Worm (Caenorhabditis elegans): Measurements from ENCODE around the gene F35H8.12.

The F35H8.12 gene

ce11 chrII:9600022-9600722 lies 48.5 kb downstream of the F35H8.12 start:
- TF ChIP-seq ceh-36 (tag; optimal IDR thresholded peaks at IDR 0.05) (no peak), B0310.2 (tag; optimal IDR thresholded peaks at IDR 0.05) (no peak), hnd-1 (tag; optimal IDR thresholded peaks at IDR 0.05) (no peak), hmbx-1 (tag; optimal IDR thresholded peaks at IDR 0.05) (no peak), scrt-1 (GFP tag; IDR thresholded peaks at IDR 0.05) (no peak), sea-1 (GFP tag; conservative IDR thresholded peaks at IDR 0.05) (no peak), ceh-13 (GFP tag; optimal IDR thresholded peaks at IDR 0.05) (no peak), ama-1 (optimal IDR thresholded peaks at IDR 0.05) (no peak), tbx-11 (GFP tag; IDR thresholded peaks at IDR 0.05) (no peak), tra-4 (tag; optimal IDR thresholded peaks at IDR 0.05) (no peak), hmg-4 (GFP tag; optimal IDR thresholded peaks at IDR 0.05) (no peak), aly-1 (tag; optimal IDR thresholded peaks at IDR 0.05) (no peak), pes-1 (GFP tag; IDR thresholded peaks at IDR 0.05) (no peak), F13C5.2 (tag; optimal IDR thresholded peaks at IDR 0.05) (no peak), flt-1 (GFP tag; IDR thresholded peaks at IDR 0.05) (no peak), ets-7 (tag; optimal IDR thresholded peaks at IDR 0.05) (no peak), tbx-37 (GFP tag; conservative IDR thresholded peaks at IDR 0.05) (no peak)

DNA sequence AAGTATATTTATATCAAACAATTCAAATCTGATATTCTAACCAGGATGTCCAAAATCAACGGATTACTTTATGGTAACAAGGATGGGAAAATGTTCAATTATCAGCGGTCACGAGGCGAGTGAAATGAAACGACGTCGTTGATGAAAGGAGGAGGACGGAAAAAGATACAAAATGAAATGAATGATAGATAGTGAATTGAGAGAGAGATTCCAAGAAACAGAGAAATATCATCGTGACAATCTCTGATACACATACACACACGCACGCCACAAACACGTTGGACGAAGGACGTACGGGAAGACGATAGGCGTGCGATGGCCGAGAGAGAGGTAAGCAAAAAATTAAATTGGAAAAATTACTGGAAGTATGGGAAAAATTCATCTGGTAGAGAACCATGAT lies 49.4 kb downstream of the F35H8.12 start:
- no peak for TF ChIP-seq aly-1 (tag; optimal IDR thresholded peaks at IDR 0.05)
- no peak for TF ChIP-seq hmbx-1 (tag; optimal IDR thresholded peaks at IDR 0.05)
- TF ChIP-seq scrt-1 (GFP tag; IDR thresholded peaks at IDR 0.05), result no peak
- no peak for TF ChIP-seq F13C5.2 (tag; optimal IDR thresholded peaks at IDR 0.05)
- no peak for TF ChIP-seq flt-1 (GFP tag; IDR thresholded peaks at IDR 0.05)
- TF ChIP-seq tbx-11 (GFP tag; IDR thresholded peaks at IDR 0.05), result no peak
- TF ChIP-seq sea-1 (GFP tag; conservative IDR thresholded peaks at IDR 0.05), result no peak
- no peak for TF ChIP-seq pes-1 (GFP tag; IDR thresholded peaks at IDR 0.05)
- no peak for TF ChIP-seq ceh-13 (GFP tag; optimal IDR thresholded peaks at IDR 0.05)
- TF ChIP-seq hnd-1 (tag; optimal IDR thresholded peaks at IDR 0.05), result no peak
- no peak for TF ChIP-seq ets-7 (tag; optimal IDR thresholded peaks at IDR 0.05)
- no peak for TF ChIP-seq B0310.2 (tag; optimal IDR thresholded peaks at IDR 0.05)
- TF ChIP-seq hmg-4 (GFP tag; optimal IDR thresholded peaks at IDR 0.05), result no peak
- TF ChIP-seq ceh-36 (tag; optimal IDR thresholded peaks at IDR 0.05), result no peak
- no peak for TF ChIP-seq tbx-37 (GFP tag; conservative IDR thresholded peaks at IDR 0.05)
- no peak for TF ChIP-seq ama-1 (optimal IDR thresholded peaks at IDR 0.05)
- TF ChIP-seq tra-4 (tag; optimal IDR thresholded peaks at IDR 0.05), result no peak

- no peak for TF ChIP-seq flt-1 (GFP tag; IDR thresholded peaks at IDR 0.05)
- TF ChIP-seq pes-1 (GFP tag; IDR thresholded peaks at IDR 0.05), result no peak
- no peak for TF ChIP-seq scrt-1 (GFP tag; IDR thresholded peaks at IDR 0.05)
- TF ChIP-seq tbx-37 (GFP tag; conservative IDR thresholded peaks at IDR 0.05), result no peak
- no peak for TF ChIP-seq hmg-4 (GFP tag; optimal IDR thresholded peaks at IDR 0.05)
- no peak for TF ChIP-seq hnd-1 (tag; optimal IDR thresholded peaks at IDR 0.05)
- no peak for TF ChIP-seq tra-4 (tag; optimal IDR thresholded peaks at IDR 0.05)
- TF ChIP-seq tbx-11 (GFP tag; IDR thresholded peaks at IDR 0.05), result no peak
- no peak for TF ChIP-seq F13C5.2 (tag; optimal IDR thresholded peaks at IDR 0.05)
- TF ChIP-seq ets-7 (tag; optimal IDR thresholded peaks at IDR 0.05), result no peak
- no peak for TF ChIP-seq ama-1 (optimal IDR thresholded peaks at IDR 0.05)
- TF ChIP-seq B0310.2 (tag; optimal IDR thresholded peaks at IDR 0.05), result no peak
- no peak for TF ChIP-seq hmbx-1 (tag; optimal IDR thresholded peaks at IDR 0.05)
- no peak for TF ChIP-seq aly-1 (tag; optimal IDR thresholded peaks at IDR 0.05)
- no peak for TF ChIP-seq ceh-36 (tag; optimal IDR thresholded peaks at IDR 0.05)
Measured at ce11 chrII:9601679-9602078, 50.0 kb downstream of the F35H8.12 start.
